Worm (Caenorhabditis elegans): ENCODE results near the gene egl-4.

DNA sequence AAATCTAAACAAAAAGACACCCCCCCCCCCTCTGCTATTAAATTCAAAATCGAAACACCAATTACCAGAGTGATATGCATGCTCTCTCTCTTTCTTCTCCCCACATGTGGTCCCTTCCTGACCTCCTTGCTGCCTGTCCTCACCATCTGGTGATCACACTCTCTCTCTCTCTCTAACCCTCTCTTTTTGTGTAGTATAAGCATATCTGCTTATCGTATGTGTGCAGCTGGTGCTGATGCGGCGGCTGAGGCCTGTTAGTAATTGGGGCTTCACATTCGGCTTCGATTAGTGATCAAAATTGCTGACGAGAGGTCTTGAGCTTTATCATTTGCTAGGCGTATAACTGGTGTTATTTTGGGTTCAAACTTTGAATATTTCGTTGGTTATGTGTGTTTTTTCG lies 47.2 kb downstream of the egl-4 start:
- TF ChIP-seq nhr-11 (tag; optimal IDR thresholded peaks at IDR 0.05) (no peak), lin-11 (tag; optimal IDR thresholded peaks at IDR 0.05) (no peak), fax-1 (tag; optimal IDR thresholded peaks at IDR 0.05) (no peak), elt-2 (tag; optimal IDR thresholded peaks at IDR 0.05) (no peak), lim-6 (tag; optimal IDR thresholded peaks at IDR 0.05) (no peak), ama-1 (optimal IDR thresholded peaks at IDR 0.05) (no peak), pqm-1 (tag; optimal IDR thresholded peaks at IDR 0.05) (no peak), nhr-232 (tag; optimal IDR thresholded peaks at IDR 0.05) (no peak), ceh-31 (tag; optimal IDR thresholded peaks at IDR 0.05) (peak; percentile 8), dmd-4 (tag; optimal IDR thresholded peaks at IDR 0.05; ENCODE audit: borderline replicate concordance) (no peak)
